Worm (Caenorhabditis elegans): ENCODE measurements around the gene srh-272.

Gene srh-272

ce11 chrV:2863033-2863432 lies at the start of gene srh-272:
srh-272 (plus strand) TSS chrV:2863333.
- no peak for TF ChIP-seq madf-6 (GFP tag; IDR thresholded peaks at IDR 0.05)
- no peak for TF ChIP-seq sea-2 (GFP tag; IDR thresholded peaks at IDR 0.05)
- no peak for TF ChIP-seq xnd-1 (tag; optimal IDR thresholded peaks at IDR 0.05)
- TF ChIP-seq F22D6.2 (tag; optimal IDR thresholded peaks at IDR 0.05) = no peak
- TF ChIP-seq ekl-4 (GFP tag; IDR thresholded peaks at IDR 0.05) = no peak
- no peak for TF ChIP-seq akir-1 (GFP tag; optimal IDR thresholded peaks at IDR 0.05)
- no peak for TF ChIP-seq nhr-90 (tag; optimal IDR thresholded peaks at IDR 0.05)
- no peak for TF ChIP-seq hlh-26 (GFP tag; conservative IDR thresholded peaks at IDR 0.05)
- TF ChIP-seq mes-4 (tag; optimal IDR thresholded peaks at IDR 0.05) = no peak
- TF ChIP-seq snpc-1.1 (tag; optimal IDR thresholded peaks at IDR 0.05; ENCODE audit: insufficient read depth) = no peak
- TF ChIP-seq ceh-79 (tag; optimal IDR thresholded peaks at IDR 0.05) = no peak
- TF ChIP-seq attf-6 (GFP tag; IDR thresholded peaks at IDR 0.05) = no peak

- no peak for TF ChIP-seq athp-1 (tag; optimal IDR thresholded peaks at IDR 0.05)
- TF ChIP-seq K12H6.12 (tag; optimal IDR thresholded peaks at IDR 0.05) = no peak
- no peak for TF ChIP-seq mcd-1 (GFP tag; IDR thresholded peaks at IDR 0.05)
- TF ChIP-seq snpc-3.4 (tag; optimal IDR thresholded peaks at IDR 0.05) = no peak
- TF ChIP-seq lsy-27 (tag; optimal IDR thresholded peaks at IDR 0.05; ENCODE audit: borderline replicate concordance, insufficient read depth) = no peak
- no peak for TF ChIP-seq ztf-6 (GFP tag; IDR thresholded peaks at IDR 0.05)
- TF ChIP-seq hrde-1 (tag; optimal IDR thresholded peaks at IDR 0.05; ENCODE audit: borderline replicate concordance) = no peak
- no peak for TF ChIP-seq ztf-28 (GFP tag; IDR thresholded peaks at IDR 0.05)
- no peak for TF ChIP-seq nfya-2 (GFP tag; IDR thresholded peaks at IDR 0.05)
- no peak for TF ChIP-seq hlh-26 (GFP tag; conservative IDR thresholded peaks at IDR 0.05)
- TF ChIP-seq him-1 (tag; optimal IDR thresholded peaks at IDR 0.05) = no peak
- TF ChIP-seq Y67H2A.10 (GFP tag; conservative IDR thresholded peaks at IDR 0.05) = no peak
- no peak for TF ChIP-seq dox-1 (GFP tag; IDR thresholded peaks at IDR 0.05)
- no peak for TF ChIP-seq snpc-4 (GFP tag; optimal IDR thresholded peaks at IDR 0.05)
- TF ChIP-seq snpc-4 (tag; optimal IDR thresholded peaks at IDR 0.05) = no peak
- no peak for TF ChIP-seq mel-28 (tag; optimal IDR thresholded peaks at IDR 0.05; ENCODE audit: borderline replicate concordance)
- no peak for TF ChIP-seq zim-3 (tag; optimal IDR thresholded peaks at IDR 0.05)
- TF ChIP-seq gei-17 (GFP tag; optimal IDR thresholded peaks at IDR 0.05) = no peak
These were observed 49.3 kb upstream of the srh-272 start, which contains the start of gene F54E2.9 for ce11 chrV:2813856-2814255. F54E2.9 (minus strand) TSS chrV:2813987.

- TF ChIP-seq madf-8 (GFP tag; conservative IDR thresholded peaks at IDR 0.05) = no peak
- no peak for TF ChIP-seq repo-1 (tag; optimal IDR thresholded peaks at IDR 0.05)
- no peak for TF ChIP-seq ZK185.1 (tag; optimal IDR thresholded peaks at IDR 0.05; ENCODE audit: poor library complexity, severe bottlenecking)
- TF ChIP-seq hmg-1.2 (GFP tag; IDR thresholded peaks at IDR 0.05) = no peak
- TF ChIP-seq F23B12.7 (tag; optimal IDR thresholded peaks at IDR 0.05; ENCODE audit: insufficient read depth) = no peak
- TF ChIP-seq ztf-22 (GFP tag; optimal IDR thresholded peaks at IDR 0.05) = no peak
- no peak for TF ChIP-seq hlh-12 (tag; optimal IDR thresholded peaks at IDR 0.05)
- no peak for TF ChIP-seq ztf-6 (GFP tag; IDR thresholded peaks at IDR 0.05)
- no peak for TF ChIP-seq mel-28 (tag; optimal IDR thresholded peaks at IDR 0.05; ENCODE audit: borderline replicate concordance)
- no peak for TF ChIP-seq snpc-3.4 (tag; optimal IDR thresholded peaks at IDR 0.05)
- TF ChIP-seq B0261.1 (tag; optimal IDR thresholded peaks at IDR 0.05) = no peak
- no peak for TF ChIP-seq lin-40 (tag; optimal IDR thresholded peaks at IDR 0.05)
- TF ChIP-seq T07F8.4 (tag; optimal IDR thresholded peaks at IDR 0.05) = no peak
- no peak for TF ChIP-seq F33H1.4 (GFP tag; IDR thresholded peaks at IDR 0.05)
- no peak for TF ChIP-seq rcor-1 (GFP tag; IDR thresholded peaks at IDR 0.05)
These were observed 47.2 kb upstream of the srh-272 start, which contains the start of gene F54E2.5 for ce11 chrV:2815956-2816355. F54E2.5 (minus strand) TSS chrV:2816056.
